Worm (Caenorhabditis elegans) whole organism, midembryonic: ENCODE measurements around the gene W04E12.2.

Source experiments
- cog-1 ChIP-seq: sonication (generic microtip); optimal IDR thresholded peaks from 2 replicates; lab custom pipeline; 2016; ENCODE audit warnings: missing genetic modification characterization, missing compliant biosample characterization
- ref-1 ChIP-seq: fragments of 200-800 bp; sonication (Bioruptor generic); conservative IDR thresholded peaks from 2 replicates; pipeline ENCODE4 v1.3.6; 2022; ENCODE audit warnings: missing genetic modification reagents, missing genetic modification characterization, missing compliant biosample characterization
- ztf-23 ChIP-seq: fragments of 200-800 bp; sonication (Bioruptor generic); IDR thresholded peaks from 2 replicates; pipeline ENCODE4 v1.3.6; 2022; ENCODE audit warnings: missing genetic modification reagents, missing genetic modification characterization, missing compliant biosample characterization
- ztf-29 ChIP-seq: fragments of 200-800 bp; sonication (Bioruptor generic); IDR thresholded peaks from 2 replicates; pipeline ENCODE4 v1.3.6; 2022; ENCODE audit warnings: missing genetic modification reagents, missing genetic modification characterization, missing compliant biosample characterization

- no peak for TF ChIP-seq ztf-29 (GFP tag; lab: Robert Waterston, UW)
- no peak for TF ChIP-seq ztf-23 (GFP tag; lab: Robert Waterston, UW)
- TF ChIP-seq cog-1 = no peak
- no peak for TF ChIP-seq ref-1 (GFP tag; lab: Robert Waterston, UW)
Measured at ce11 chrV:19778608-19779007, 37.7 kb upstream of the W04E12.2 start, which contains the start of gene fbxa-194.
